Fruit fly (Drosophila melanogaster): ENCODE results near the gene CG44085.

DNA sequence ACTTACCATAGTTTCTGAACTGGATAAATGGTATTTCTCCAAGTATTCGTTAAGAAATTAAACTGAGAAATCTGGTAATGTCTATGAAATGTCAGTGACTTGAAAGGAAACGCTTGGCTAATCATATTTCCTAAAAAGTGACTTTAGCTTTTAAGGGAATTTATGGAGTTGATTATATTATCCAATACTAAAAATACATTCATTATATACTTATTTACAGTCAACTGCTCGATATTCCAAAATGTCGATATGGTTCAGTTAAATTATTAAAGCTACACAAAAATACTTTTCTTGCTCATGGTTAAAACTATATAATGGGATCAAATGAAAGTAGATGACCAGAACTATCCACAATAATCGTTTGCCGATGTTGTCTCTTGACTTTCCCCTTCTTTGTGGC, 5.0 kb downstream of the CG44085 start, which contains the start of gene CG31848:
- TF ChIP-seq C15 (GFP tag; IDR thresholded peaks at IDR 0.05) (no peak), Antp (GFP tag; optimal IDR thresholded peaks at IDR 0.05) (no peak), CG6254 (GFP tag; optimal IDR thresholded peaks at IDR 0.05) (no peak), D19B (GFP tag; optimal IDR thresholded peaks at IDR 0.05) (no peak), psq (GFP tag; optimal IDR thresholded peaks at IDR 0.05) (no peak), CG12155 (GFP tag; optimal IDR thresholded peaks at IDR 0.05) (no peak)

Measured in whole organism, embryonic.